Worm (Caenorhabditis elegans) whole organism, midembryonic: Measurements from ENCODE around the gene sru-37.

Experiments used
- T22C8.4 ChIP-seq: fragments of 200-800 bp; sonication (Bioruptor generic); IDR thresholded peaks from 2 replicates; pipeline ENCODE4 v1.3.6; 2022; ENCODE audit warnings: missing genetic modification characterization, missing compliant biosample characterization
- cog-1 ChIP-seq: sonication (generic microtip); optimal IDR thresholded peaks from 2 replicates; lab custom pipeline; 2016; ENCODE audit warnings: missing genetic modification characterization, missing compliant biosample characterization
- flt-1 ChIP-seq: fragments of 200-800 bp; sonication (Bioruptor generic); IDR thresholded peaks from 2 replicates; pipeline ENCODE4 v1.3.6; 2022; ENCODE audit warnings: missing genetic modification characterization, missing compliant biosample characterization
- klf-2 ChIP-seq: fragments of 200-800 bp; sonication (Bioruptor generic); conservative IDR thresholded peaks from 2 replicates; pipeline ENCODE4 v1.3.6; 2022; ENCODE audit warnings: missing genetic modification reagents, missing genetic modification characterization, missing compliant biosample characterization
- tab-1 ChIP-seq: fragments of 200-800 bp; sonication (Bioruptor generic); IDR thresholded peaks from 2 replicates; pipeline ENCODE4 v1.3.6; 2022; ENCODE audit warnings: missing genetic modification characterization, missing compliant biosample characterization
- ztf-23 ChIP-seq: fragments of 200-800 bp; sonication (Bioruptor generic); IDR thresholded peaks from 2 replicates; pipeline ENCODE4 v1.3.6; 2022; ENCODE audit warnings: missing genetic modification reagents, missing genetic modification characterization, missing compliant biosample characterization
- ztf-29 ChIP-seq: fragments of 200-800 bp; sonication (Bioruptor generic); IDR thresholded peaks from 2 replicates; pipeline ENCODE4 v1.3.6; 2022; ENCODE audit warnings: missing genetic modification reagents, missing genetic modification characterization, missing compliant biosample characterization

- no peak for TF ChIP-seq T22C8.4 (GFP tag; lab: Robert Waterston, UW)
- TF ChIP-seq ztf-29 (GFP tag; lab: Robert Waterston, UW), result no peak
- no peak for TF ChIP-seq klf-2 (GFP tag; lab: Robert Waterston, UW)
- no peak for TF ChIP-seq flt-1 (GFP tag; lab: Robert Waterston, UW)
- TF ChIP-seq tab-1, result no peak
- no peak for TF ChIP-seq ztf-23 (GFP tag; lab: Robert Waterston, UW)
- TF ChIP-seq cog-1 (tag; lab: Kevin White, UChicago), result no peak
These were observed 30.7 kb downstream of the sru-37 start, which contains the start of gene sru-38 for ce11 chrV:9835945-9836344.
